Worm (Caenorhabditis elegans) whole organism, L1 larva: ENCODE measurements around the gene frl-1.

ENCODE experiments used
- C04F5.9 ChIP-seq: sonication (generic microtip); optimal IDR thresholded peaks from 2 replicates; lab custom pipeline; 2016; ENCODE audit warnings: missing genetic modification characterization, missing compliant biosample characterization
- F16B12.6 ChIP-seq: fragments of 150-350 bp; optimal IDR thresholded peaks from 2 replicates; lab custom pipeline; 2014; ENCODE audit warnings: missing biosample characterization, missing genetic modification characterization
- aha-1 ChIP-seq: fragments of 150-350 bp; optimal IDR thresholded peaks from 2 replicates; lab custom pipeline; 2014; ENCODE audit warnings: missing biosample characterization, missing genetic modification characterization
- aly-2 ChIP-seq: fragments of 150-350 bp; optimal IDR thresholded peaks from 2 replicates; lab custom pipeline; 2014; ENCODE audit warnings: missing biosample characterization, missing genetic modification characterization
- ama-1 ChIP-seq: fragments of 150-350 bp; optimal IDR thresholded peaks from 2 replicates; lab custom pipeline; 2014
- blmp-1 ChIP-seq: fragments of 150-350 bp; optimal IDR thresholded peaks from 2 replicates; lab custom pipeline; 2014; ENCODE audit warnings: missing biosample characterization, missing genetic modification characterization
- ceh-90 ChIP-seq: sonication (generic microtip); optimal IDR thresholded peaks from 2 replicates; lab custom pipeline; 2016; ENCODE audit warnings: missing genetic modification characterization, missing compliant biosample characterization
- ces-1 ChIP-seq: fragments of 150-350 bp; optimal IDR thresholded peaks from 2 replicates; lab custom pipeline; 2014; ENCODE audit warnings: missing biosample characterization, missing genetic modification reagents, missing genetic modification characterization
- dpl-1 ChIP-seq, 3 experiments: fragments of 150-350 bp in 2 of 3; sonication (generic microtip) in 1 of 3; optimal IDR thresholded peaks; 2 replicates each; lab custom pipeline; 2014 to 2017; ENCODE audit warnings: missing biosample characterization in 3 of 3, missing genetic modification characterization in 3 of 3, missing genetic modification reagents in 3 of 3
- efl-1 ChIP-seq, 4 experiments: fragments of 150-350 bp; optimal IDR thresholded peaks in 3 of 4; peaks in 1 of 4; 1 replicate in 1 of 4; 2 replicates in 3 of 4; lab custom pipeline; 2014; ENCODE audit warnings: missing biosample characterization in 2 of 4, missing genetic modification characterization in 2 of 4, missing genetic modification reagents in 2 of 4
- efl-3 ChIP-seq: fragments of 200-800 bp; sonication (Bioruptor generic); optimal IDR thresholded peaks from 2 replicates; lab custom pipeline; 2018; ENCODE audit warnings: mild to moderate bottlenecking, missing genetic modification characterization, missing compliant biosample characterization
- egl-13 ChIP-seq: sonication (generic microtip); optimal IDR thresholded peaks from 2 replicates; lab custom pipeline; 2016; ENCODE audit warnings: missing genotype, missing genetic modification reagents, missing genetic modification characterization, missing compliant biosample characterization
- elt-2 ChIP-seq: sonication (generic microtip); optimal IDR thresholded peaks from 2 replicates; lab custom pipeline; 2016; ENCODE audit warnings: missing genetic modification characterization, mild to moderate bottlenecking, inconsistent platforms, missing compliant biosample characterization, missing genetic modification reagents
- ets-5 ChIP-seq: fragments of 200-800 bp; sonication (Bioruptor generic); IDR thresholded peaks from 2 replicates; pipeline ENCODE4 v1.3.6; 2022; ENCODE audit warnings: missing genetic modification characterization, missing compliant biosample characterization
- fkh-10 ChIP-seq: sonication (generic microtip); optimal IDR thresholded peaks from 2 replicates; lab custom pipeline; 2017; ENCODE audit warnings: missing biosample characterization, missing genetic modification reagents, missing genetic modification characterization
- fkh-4 ChIP-seq: sonication (generic microtip); optimal IDR thresholded peaks from 2 replicates; lab custom pipeline; 2016; ENCODE audit warnings: missing compliant biosample characterization, missing genetic modification characterization, borderline replicate concordance
- fos-1 ChIP-seq: fragments of 150-350 bp; optimal IDR thresholded peaks from 2 replicates; lab custom pipeline; 2014; ENCODE audit warnings: missing biosample characterization, missing genetic modification characterization
- grh-1 ChIP-seq: fragments of 200-800 bp; sonication (Bioruptor generic); IDR thresholded peaks from 2 replicates; pipeline ENCODE4 v1.3.6; 2022; ENCODE audit warnings: missing genetic modification reagents, missing genetic modification characterization, missing compliant biosample characterization
- hlh-17 ChIP-seq: fragments of 200-800 bp; sonication (Bioruptor generic); optimal IDR thresholded peaks from 2 replicates; lab custom pipeline; 2018; ENCODE audit warnings: missing genetic modification characterization, mild to moderate bottlenecking, missing compliant biosample characterization, moderate library complexity, borderline replicate concordance
- irx-1 ChIP-seq: sonication (generic microtip); optimal IDR thresholded peaks from 2 replicates; lab custom pipeline; 2016; ENCODE audit warnings: missing genetic modification characterization, missing compliant biosample characterization
- isw-1 ChIP-seq: fragments of 200-800 bp; sonication (Bioruptor generic); IDR thresholded peaks from 2 replicates; pipeline ENCODE4 v1.3.6; 2022; ENCODE audit warnings: missing genetic modification characterization, missing compliant biosample characterization
- jun-1 ChIP-seq: fragments of 150-350 bp; optimal IDR thresholded peaks from 2 replicates; lab custom pipeline; 2014; ENCODE audit warnings: missing biosample characterization, missing genetic modification reagents, missing genetic modification characterization
- lin-14 ChIP-seq: fragments of 200-800 bp; sonication (Bioruptor generic); optimal IDR thresholded peaks from 2 replicates; lab custom pipeline; 2018; ENCODE audit warnings: mild to moderate bottlenecking, missing genetic modification characterization, moderate library complexity, missing compliant biosample characterization
- lin-15B ChIP-seq: fragments of 150-350 bp; sonication (generic microtip); optimal IDR thresholded peaks from 3 replicates; lab custom pipeline; 2014; ENCODE audit warnings: missing biosample characterization, missing genetic modification characterization
- lin-35 ChIP-seq, 2 experiments: fragments of 150-350 bp; optimal IDR thresholded peaks; 2 replicates each; lab custom pipeline; 2014; ENCODE audit warnings: missing biosample characterization in 2 of 2, missing genetic modification characterization in 2 of 2, missing genetic modification reagents in 2 of 2
- lin-39 ChIP-seq: fragments of 150-350 bp; optimal IDR thresholded peaks from 2 replicates; lab custom pipeline; 2014; ENCODE audit warnings: missing biosample characterization, missing genetic modification reagents, missing genetic modification characterization
- lsy-2 ChIP-seq, 2 experiments: fragments of 150-350 bp; optimal IDR thresholded peaks; 2 replicates each; lab custom pipeline; 2014; ENCODE audit warnings: missing biosample characterization in 2 of 2, missing genetic modification characterization in 2 of 2
- mab-9 ChIP-seq: fragments of 200-800 bp; sonication (Bioruptor generic); IDR thresholded peaks from 2 replicates; pipeline ENCODE4 v1.3.6; 2022; ENCODE audit warnings: missing genetic modification reagents, missing genetic modification characterization, missing compliant biosample characterization
- mef-2 ChIP-seq: fragments of 150-350 bp; optimal IDR thresholded peaks from 2 replicates; lab custom pipeline; 2014; ENCODE audit warnings: missing biosample characterization, missing genetic modification characterization
- nhr-11 ChIP-seq: fragments of 150-350 bp; optimal IDR thresholded peaks from 2 replicates; lab custom pipeline; 2014; ENCODE audit warnings: missing biosample characterization, missing genetic modification characterization
- nhr-19 ChIP-seq: fragments of 200-800 bp; sonication (Bioruptor generic); conservative IDR thresholded peaks from 2 replicates; pipeline ENCODE4 v1.3.6; 2022; ENCODE audit warnings: missing genetic modification characterization, missing compliant biosample characterization
- nhr-20 ChIP-seq: sonication (generic microtip); optimal IDR thresholded peaks from 2 replicates; lab custom pipeline; 2016; ENCODE audit warnings: mild to moderate bottlenecking, missing genetic modification characterization, missing compliant biosample characterization
- nhr-28 ChIP-seq: fragments of 150-350 bp; optimal IDR thresholded peaks from 2 replicates; lab custom pipeline; 2014; ENCODE audit warnings: missing biosample characterization, missing genetic modification characterization
- nhr-47 ChIP-seq: sonication (generic microtip); optimal IDR thresholded peaks from 2 replicates; lab custom pipeline; 2016; ENCODE audit warnings: mild to moderate bottlenecking, missing genetic modification characterization, moderate library complexity, missing compliant biosample characterization
- nhr-76 ChIP-seq: sonication (generic microtip); optimal IDR thresholded peaks from 2 replicates; lab custom pipeline; 2017; ENCODE audit warnings: missing biosample characterization, missing genetic modification characterization
- nhr-84 ChIP-seq: sonication (generic microtip); optimal IDR thresholded peaks from 2 replicates; lab custom pipeline; 2017; ENCODE audit warnings: missing biosample characterization, missing genetic modification characterization
- nhr-85 ChIP-seq: sonication (generic microtip); peaks from one replicate; lab custom pipeline; 2016; ENCODE audit warnings: missing genetic modification characterization, inconsistent platforms, missing compliant biosample characterization
- nhr-90 ChIP-seq: sonication (generic microtip); optimal IDR thresholded peaks from 2 replicates; lab custom pipeline; 2016; ENCODE audit warnings: mild to moderate bottlenecking, missing genetic modification characterization, missing compliant biosample characterization; ENCODE audit not compliant: poor library complexity
- pax-3 ChIP-seq: fragments of 200-800 bp; sonication (Bioruptor generic); optimal IDR thresholded peaks from 2 replicates; lab custom pipeline; 2018; ENCODE audit warnings: mild to moderate bottlenecking, missing genetic modification characterization, moderate library complexity, missing compliant biosample characterization
- pqm-1 ChIP-seq: sonication (generic microtip); optimal IDR thresholded peaks from 3 replicates; lab custom pipeline; 2017; ENCODE audit warnings: missing biosample characterization, missing genetic modification characterization
- skn-1 ChIP-seq: fragments of 150-350 bp; optimal IDR thresholded peaks from 2 replicates; lab custom pipeline; 2014; ENCODE audit warnings: missing biosample characterization, missing genetic modification characterization
- snu-23 ChIP-seq: sonication (generic microtip); optimal IDR thresholded peaks from 2 replicates; lab custom pipeline; 2016; ENCODE audit warnings: missing genetic modification characterization, missing compliant biosample characterization
- sox-4 ChIP-seq: sonication (generic microtip); optimal IDR thresholded peaks from 2 replicates; lab custom pipeline; 2016; ENCODE audit warnings: missing genetic modification characterization, missing compliant biosample characterization
- sup-37 ChIP-seq: fragments of 200-800 bp; sonication (Bioruptor generic); optimal IDR thresholded peaks from 2 replicates; lab custom pipeline; 2018; ENCODE audit warnings: mild to moderate bottlenecking, missing genetic modification characterization, missing compliant biosample characterization
- tlp-1 ChIP-seq: fragments of 150-350 bp; optimal IDR thresholded peaks from 2 replicates; lab custom pipeline; 2014; ENCODE audit warnings: missing biosample characterization, missing genetic modification characterization
- unc-130 ChIP-seq: fragments of 150-350 bp; optimal IDR thresholded peaks from 2 replicates; lab custom pipeline; 2017; ENCODE audit warnings: missing biosample characterization, missing genetic modification characterization, inconsistent platforms
- unc-30 ChIP-seq: sonication (generic microtip); optimal IDR thresholded peaks from 2 replicates; lab custom pipeline; 2017; ENCODE audit warnings: missing biosample characterization, missing genetic modification characterization
- unc-86 ChIP-seq: sonication (generic microtip); optimal IDR thresholded peaks from 2 replicates; lab custom pipeline; 2016; ENCODE audit warnings: missing genetic modification characterization, missing compliant biosample characterization
- unc-98 ChIP-seq: fragments of 200-800 bp; sonication (Bioruptor generic); IDR thresholded peaks from 2 replicates; pipeline ENCODE4 v1.3.6; 2022; ENCODE audit warnings: missing genetic modification characterization, missing compliant biosample characterization
- vab-15 ChIP-seq: sonication (generic microtip); optimal IDR thresholded peaks from 2 replicates; lab custom pipeline; 2017; ENCODE audit warnings: missing genotype, mild to moderate bottlenecking, missing genetic modification characterization, missing compliant biosample characterization
- xbp-1 ChIP-seq: sonication (generic microtip); optimal IDR thresholded peaks from 2 replicates; lab custom pipeline; 2016; ENCODE audit warnings: missing genetic modification characterization, missing compliant biosample characterization
- zag-1 ChIP-seq: fragments of 150-350 bp; optimal IDR thresholded peaks from 2 replicates; lab custom pipeline; 2014; ENCODE audit warnings: missing biosample characterization, missing genetic modification characterization
- zip-4 ChIP-seq: fragments of 200-800 bp; sonication (Bioruptor generic); optimal IDR thresholded peaks from 2 replicates; lab custom pipeline; 2018; ENCODE audit warnings: mild to moderate bottlenecking, missing genetic modification characterization, moderate library complexity, missing compliant biosample characterization

The frl-1 gene

ce11 chrIII:2151480-2151995 lies 27.6 kb downstream of the frl-1 start, which contains the start of gene gcn-1 (continued):
- TF ChIP-seq ceh-90 (tag; lab: Kevin White, UChicago) (no peak), isw-1 (GFP tag; lab: Robert Waterston, UW) (peak; percentile 64), pax-3 (tag; lab: Kevin White, UChicago) (no peak), nhr-20 (tag; lab: Kevin White, UChicago) (no peak), nhr-85 (tag; lab: Kevin White, UChicago) (peak; percentile 16), fos-1 (tag; lab: Kevin White, UChicago) (peak; percentile 29), vab-15 (no peak), zag-1 (tag; lab: Kevin White, UChicago) (no peak), snu-23 (peak; percentile 88), pqm-1 (tag; lab: Kevin White, UChicago) (no peak), nhr-28 (no peak), mef-2 (tag; lab: Kevin White, UChicago) (no peak), nhr-47 (tag; lab: Kevin White, UChicago) (no peak), lin-39 (tag; lab: Kevin White, UChicago) (peak; percentile 70), tlp-1 (tag; lab: Kevin White, UChicago) (no peak), blmp-1 (tag; lab: Kevin White, UChicago) (peak; percentile 47), elt-2 (peak; percentile 14), nhr-84 (no peak), unc-130 (tag; lab: Kevin White, UChicago) (peak; percentile 89), mab-9 (GFP tag; lab: Robert Waterston, UW) (peak; percentile 97), lsy-2 (tag; optimal IDR thresholded peaks at IDR 0.05; lab: Kevin White, UChicago) (peak; percentile 84 to 90), unc-30 (tag; lab: Kevin White, UChicago) (no peak), sup-37 (GFP tag; lab: Kevin White, UChicago) (no peak), aha-1 (tag; lab: Kevin White, UChicago) (no peak), unc-98 (GFP tag; lab: Robert Waterston, UW) (no peak), dpl-1 (GFP tag; optimal IDR thresholded peaks at IDR 0.05; lab: Kevin White, UChicago) (peak; percentile 97 to 99 (median 98)), grh-1 (GFP tag; lab: Robert Waterston, UW) (no peak), zip-4 (GFP tag; lab: Kevin White, UChicago) (no peak), efl-3 (no peak), nhr-76 (tag; lab: Kevin White, UChicago) (no peak), lin-14 (no peak), irx-1 (tag; lab: Kevin White, UChicago) (peak; percentile 71), egl-13 (tag; lab: Kevin White, UChicago) (no peak), ama-1 (lab: Kevin White, UChicago) (peak; percentile 14), ets-5 (GFP tag; lab: Robert Waterston, UW) (no peak), hlh-17 (GFP tag; lab: Kevin White, UChicago) (no peak), nhr-11 (peak; percentile 41), F16B12.6 (tag; lab: Kevin White, UChicago) (peak; percentile 99), sox-4 (tag; lab: Kevin White, UChicago) (no peak), fkh-10 (peak; percentile 41), lin-35 (GFP tag; optimal IDR thresholded peaks at IDR 0.05; lab: Kevin White, UChicago) (peak; percentile 99), xbp-1 (tag; lab: Kevin White, UChicago) (peak; percentile 74), nhr-19 (GFP tag; lab: Robert Waterston, UW) (no peak; the same call in 1 of the 2 replicates), skn-1 (peak; percentile 65), unc-86 (tag; lab: Kevin White, UChicago) (peak; percentile 69), efl-1 (optimal IDR thresholded peaks at IDR 0.05; lab: Kevin White, UChicago) (peak; percentile 98 to 99), efl-1 (GFP tag; optimal IDR thresholded peaks at IDR 0.05 in 1 of 2; lab: Kevin White, UChicago) (peak; percentile 99 to 100), aly-2 (peak; percentile 87), lin-15B (tag; lab: Kevin White, UChicago) (peak; percentile 42), ces-1 (no peak), nhr-90 (tag; lab: Kevin White, UChicago) (no peak), C04F5.9 (peak; percentile 55), jun-1 (tag; lab: Kevin White, UChicago) (peak; percentile 41), fkh-4 (no peak)
